Worm (Caenorhabditis elegans) whole organism, midembryonic: ENCODE measurements around the gene cpr-8.

ENCODE experiments used
- flt-1 ChIP-seq: fragments of 200-800 bp; sonication (Bioruptor generic); IDR thresholded peaks from 2 replicates; pipeline ENCODE4 v1.3.6; 2022; ENCODE audit warnings: missing genetic modification characterization, missing compliant biosample characterization
- ref-1 ChIP-seq: fragments of 200-800 bp; sonication (Bioruptor generic); conservative IDR thresholded peaks from 2 replicates; pipeline ENCODE4 v1.3.6; 2022; ENCODE audit warnings: missing genetic modification reagents, missing genetic modification characterization, missing compliant biosample characterization

ce11 chrV:1140806-1141205 lies 6.4 kb downstream of the cpr-8 start:
- TF ChIP-seq ref-1 (GFP tag; lab: Robert Waterston, UW) (no peak), flt-1 (GFP tag; lab: Robert Waterston, UW) (no peak)
